Worm (Caenorhabditis elegans) whole organism, L4 larva: Measurements from ENCODE around the gene cwf-19L2.

Source experiments
- F26F4.8 ChIP-seq: fragments of 200-800 bp; sonication (Bioruptor generic); conservative IDR thresholded peaks from 2 replicates; pipeline ENCODE4 v1.3.6; 2022; ENCODE audit warnings: missing genetic modification characterization, missing compliant biosample characterization
- F37D6.2 ChIP-seq: sonication (generic microtip); optimal IDR thresholded peaks from 2 replicates; lab custom pipeline; 2016; ENCODE audit warnings: mild to moderate bottlenecking, missing genetic modification characterization, missing compliant biosample characterization
- R02D3.7 ChIP-seq: fragments of 150-350 bp; sonication (generic microtip); optimal IDR thresholded peaks from 3 replicates; lab custom pipeline; 2014; ENCODE audit warnings: missing biosample characterization, missing genetic modification characterization
- T20F7.1 ChIP-seq: fragments of 200-800 bp; sonication (Bioruptor generic); optimal IDR thresholded peaks from 2 replicates; lab custom pipeline; 2018; ENCODE audit warnings: mild to moderate bottlenecking, missing genetic modification characterization, missing compliant biosample characterization
- aha-1 ChIP-seq: fragments of 150-350 bp; peaks from one replicate; lab custom pipeline; 2014; ENCODE audit warnings: missing biosample characterization, missing genetic modification characterization
- ama-1 ChIP-seq: fragments of 150-350 bp; optimal IDR thresholded peaks from 2 replicates; lab custom pipeline; 2014; ENCODE audit warnings: inconsistent platforms, mixed read lengths
- arid-1 ChIP-seq: fragments of 200-800 bp; sonication (Bioruptor generic); conservative IDR thresholded peaks from 2 replicates; pipeline ENCODE4 v1.3.6; 2022; ENCODE audit warnings: missing genetic modification reagents, missing genetic modification characterization, missing compliant biosample characterization
- attf-4 ChIP-seq: sonication (generic microtip); optimal IDR thresholded peaks from 3 replicates; lab custom pipeline; 2017; ENCODE audit warnings: missing biosample characterization, missing genetic modification characterization
- ceh-20 ChIP-seq: fragments of 200-800 bp; sonication (Bioruptor generic); IDR thresholded peaks from 2 replicates; pipeline ENCODE4 v1.3.6; 2022; ENCODE audit warnings: missing genetic modification reagents, missing genetic modification characterization, missing compliant biosample characterization
- ceh-28 ChIP-seq: fragments of 150-350 bp; optimal IDR thresholded peaks from 2 replicates; lab custom pipeline; 2014; ENCODE audit warnings: missing biosample characterization, missing genetic modification reagents, missing genetic modification characterization
- ceh-82 ChIP-seq: sonication (generic microtip); optimal IDR thresholded peaks from 2 replicates; lab custom pipeline; 2017; ENCODE audit warnings: missing biosample characterization, missing genetic modification characterization
- cey-2 ChIP-seq: sonication (generic microtip); optimal IDR thresholded peaks from 3 replicates; lab custom pipeline; 2017; ENCODE audit warnings: missing genetic modification characterization, mild to moderate bottlenecking, missing compliant biosample characterization, antibody characterized with exemption, borderline replicate concordance; ENCODE audit not compliant: insufficient read depth
- daf-16 ChIP-seq, 3 experiments: sonication (generic microtip); optimal IDR thresholded peaks; 2 replicates each; lab custom pipeline; 2016 to 2017; ENCODE audit warnings: missing genetic modification characterization in 3 of 3, missing genetic modification reagents in 3 of 3, mild to moderate bottlenecking in 2 of 3, missing compliant biosample characterization in 2 of 3, missing biosample characterization in 1 of 3, moderate library complexity in 1 of 3
- daf-8 ChIP-seq: fragments of 200-800 bp; sonication (Bioruptor generic); IDR thresholded peaks from 2 replicates; pipeline ENCODE4 v1.3.6; 2022; ENCODE audit warnings: missing genetic modification characterization, missing compliant biosample characterization
- dve-1 ChIP-seq: sonication (generic microtip); optimal IDR thresholded peaks from 2 replicates; lab custom pipeline; 2017; ENCODE audit warnings: antibody characterized with exemption, mild to moderate bottlenecking, missing genetic modification characterization, missing compliant biosample characterization; ENCODE audit not compliant: insufficient read depth
- fkh-10 ChIP-seq: fragments of 150-350 bp; optimal IDR thresholded peaks from 2 replicates; lab custom pipeline; 2014; ENCODE audit warnings: missing biosample characterization, missing genetic modification reagents, missing genetic modification characterization
- gei-8 ChIP-seq: fragments of 200-800 bp; sonication (Bioruptor generic); optimal IDR thresholded peaks from 2 replicates; lab custom pipeline; 2018; ENCODE audit warnings: mild to moderate bottlenecking, missing genetic modification characterization, missing compliant biosample characterization
- hlh-11 ChIP-seq: fragments of 200-800 bp; sonication (Bioruptor generic); optimal IDR thresholded peaks from 2 replicates; lab custom pipeline; 2018; ENCODE audit warnings: mild to moderate bottlenecking, missing genetic modification characterization, missing compliant biosample characterization
- hlh-30 ChIP-seq: sonication (generic microtip); optimal IDR thresholded peaks from 2 replicates; lab custom pipeline; 2017; ENCODE audit warnings: antibody characterized with exemption, mild to moderate bottlenecking, missing genetic modification characterization, missing compliant biosample characterization; ENCODE audit not compliant: insufficient read depth
- lim-7 ChIP-seq: fragments of 200-800 bp; sonication (Bioruptor generic); IDR thresholded peaks from 2 replicates; pipeline ENCODE4 v1.3.6; 2022; ENCODE audit warnings: missing genetic modification characterization, missing compliant biosample characterization
- lin-1 ChIP-seq: fragments of 200-800 bp; sonication (Bioruptor generic); IDR thresholded peaks from 2 replicates; pipeline ENCODE4 v1.3.6; 2022; ENCODE audit warnings: missing genetic modification reagents, missing genetic modification characterization, missing compliant biosample characterization
- lin-13 ChIP-seq: fragments of 150-350 bp; optimal IDR thresholded peaks from 2 replicates; lab custom pipeline; 2014; ENCODE audit warnings: missing biosample characterization, missing genetic modification reagents, missing genetic modification characterization
- lin-38 ChIP-seq: fragments of 200-800 bp; sonication (Bioruptor generic); IDR thresholded peaks from 2 replicates; pipeline ENCODE4 v1.3.6; 2022; ENCODE audit warnings: missing genetic modification reagents, missing genetic modification characterization, missing compliant biosample characterization
- lsy-2 ChIP-seq, 2 experiments: fragments of 150-350 bp in 1 of 2; sonication (generic microtip) in 1 of 2; optimal IDR thresholded peaks; 2 replicates each; lab custom pipeline; 2014 to 2017; ENCODE audit warnings: missing biosample characterization in 2 of 2, missing genetic modification characterization in 2 of 2
- madf-5 ChIP-seq, 2 experiments: fragments of 200-800 bp; sonication (Bioruptor generic); IDR thresholded peaks; 2 replicates each; pipeline ENCODE4 v1.3.6; 2022; ENCODE audit warnings: missing compliant biosample characterization in 2 of 2, missing genetic modification characterization in 2 of 2
- mdl-1 ChIP-seq, 2 experiments: fragments of 150-350 bp in 1 of 2; sonication (generic microtip) in 1 of 2; optimal IDR thresholded peaks; 2 replicates each; lab custom pipeline; 2014 to 2017; ENCODE audit warnings: missing biosample characterization in 2 of 2, missing genetic modification characterization in 2 of 2
- mdt-29 ChIP-seq: fragments of 200-800 bp; sonication (Bioruptor generic); IDR thresholded peaks from 2 replicates; pipeline ENCODE4 v1.3.6; 2022; ENCODE audit warnings: missing genetic modification reagents, missing genetic modification characterization, missing compliant biosample characterization
- mep-1 ChIP-seq: fragments of 150-350 bp; sonication (generic microtip); optimal IDR thresholded peaks from 3 replicates; lab custom pipeline; 2014; ENCODE audit warnings: missing biosample characterization, missing genetic modification characterization
- mxl-3 ChIP-seq: fragments of 200-800 bp; sonication (Bioruptor generic); optimal IDR thresholded peaks from 2 replicates; lab custom pipeline; 2018; ENCODE audit warnings: mild to moderate bottlenecking, missing genetic modification characterization, missing compliant biosample characterization
- nhr-10 ChIP-seq: fragments of 150-350 bp; optimal IDR thresholded peaks from 2 replicates; lab custom pipeline; 2014; ENCODE audit warnings: missing biosample characterization, missing genetic modification characterization
- nhr-11 ChIP-seq: fragments of 150-350 bp; optimal IDR thresholded peaks from 2 replicates; lab custom pipeline; 2014; ENCODE audit warnings: missing biosample characterization, missing genetic modification characterization
- nhr-42 ChIP-seq: fragments of 200-800 bp; sonication (Bioruptor generic); IDR thresholded peaks from 2 replicates; pipeline ENCODE4 v1.3.6; 2022; ENCODE audit warnings: missing genetic modification characterization, missing compliant biosample characterization
- nhr-48 ChIP-seq: sonication (generic microtip); optimal IDR thresholded peaks from 2 replicates; lab custom pipeline; 2016; ENCODE audit warnings: mild to moderate bottlenecking, missing genetic modification characterization, missing compliant biosample characterization
- nhr-6 ChIP-seq: fragments of 150-350 bp; optimal IDR thresholded peaks from 2 replicates; lab custom pipeline; 2014; ENCODE audit warnings: missing biosample characterization, missing genetic modification characterization
- nhr-76 ChIP-seq: fragments of 150-350 bp; optimal IDR thresholded peaks from 2 replicates; lab custom pipeline; 2014; ENCODE audit warnings: missing biosample characterization, missing genetic modification characterization
- pha-4 ChIP-seq, 2 experiments: fragments of 150-350 bp in 1 of 2; fragments of 200-800 bp in 1 of 2; sonication (Bioruptor generic) in 1 of 2; IDR thresholded peaks in 1 of 2; optimal IDR thresholded peaks in 1 of 2; 2 replicates each; pipeline versions ENCODE4 v1.3.6 to Lab custom; 2014 to 2022; ENCODE audit warnings: missing genetic modification characterization in 2 of 2, missing genetic modification reagents in 2 of 2, missing biosample characterization in 1 of 2, missing compliant biosample characterization in 1 of 2
- pqm-1 ChIP-seq: sonication (generic microtip); optimal IDR thresholded peaks from 2 replicates; lab custom pipeline; 2017; ENCODE audit warnings: missing biosample characterization, missing genetic modification characterization
- saeg-2 ChIP-seq: fragments of 200-800 bp; sonication (Bioruptor generic); IDR thresholded peaks from 2 replicates; pipeline ENCODE4 v1.3.6; 2022; ENCODE audit warnings: missing genetic modification reagents, missing genetic modification characterization, missing compliant biosample characterization
- unc-39 ChIP-seq: sonication (generic microtip); optimal IDR thresholded peaks from 2 replicates; lab custom pipeline; 2017; ENCODE audit warnings: missing biosample characterization, missing genetic modification characterization
- unc-62 ChIP-seq, 3 experiments: fragments of 150-350 bp in 1 of 3; sonication (generic microtip); optimal IDR thresholded peaks in 2 of 3; peaks in 1 of 3; 1 replicate in 1 of 3; 2 replicates in 2 of 3; lab custom pipeline; 2014 to 2017; ENCODE audit warnings: missing biosample characterization in 3 of 3, missing genetic modification characterization in 3 of 3, missing genetic modification reagents in 3 of 3, missing genotype in 1 of 3
- vab-7 ChIP-seq: fragments of 200-800 bp; sonication (Bioruptor generic); IDR thresholded peaks from 2 replicates; pipeline ENCODE4 v1.3.6; 2022; ENCODE audit warnings: missing genetic modification reagents, missing genetic modification characterization, missing compliant biosample characterization
- zfp-3 ChIP-seq: fragments of 200-800 bp; sonication (Bioruptor generic); conservative IDR thresholded peaks from 2 replicates; pipeline ENCODE4 v1.3.6; 2022; ENCODE audit warnings: missing genetic modification reagents, missing genetic modification characterization, missing compliant biosample characterization
- ztf-11 ChIP-seq: fragments of 150-350 bp; optimal IDR thresholded peaks from 2 replicates; lab custom pipeline; 2014; ENCODE audit warnings: missing biosample characterization, missing genetic modification characterization

Gene cwf-19L2

DNA sequence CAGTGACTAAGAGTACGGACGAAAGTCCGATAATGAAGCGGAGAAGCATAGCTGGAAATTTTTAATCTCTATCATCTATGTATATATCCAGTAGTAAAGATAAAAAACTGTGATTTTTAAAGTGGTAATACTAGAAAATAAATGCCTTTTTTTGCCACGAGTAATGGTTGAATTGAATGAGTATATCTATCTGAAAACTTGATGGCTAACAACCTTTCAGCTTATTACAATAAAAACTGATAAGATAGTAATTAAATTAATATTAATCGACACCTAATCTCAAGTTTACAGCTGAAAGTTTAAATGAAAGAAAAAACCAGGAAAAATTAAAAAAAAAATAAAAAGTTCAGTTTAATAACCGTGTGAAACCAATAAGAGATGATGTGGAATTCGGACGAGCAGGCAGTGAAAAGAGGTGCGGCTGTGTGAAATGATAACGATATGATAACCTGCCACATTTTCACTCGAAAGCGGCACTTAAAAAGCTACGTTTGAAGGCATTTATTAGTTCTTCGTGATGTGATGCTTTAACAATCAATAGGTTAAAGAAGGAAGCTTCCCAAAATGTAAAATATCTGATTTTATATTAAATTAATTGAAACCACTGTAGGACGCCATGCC, 21.6 kb downstream of the cwf-19L2 start, which contains the start of gene nspg-6 (continued):
- no peak for TF ChIP-seq lin-1
- TF ChIP-seq lin-13 (GFP tag; lab: Kevin White, UChicago): no peak
- no peak for TF ChIP-seq lin-38 (GFP tag; lab: Robert Waterston, UW)
- no peak for TF ChIP-seq nhr-6 (tag; lab: Kevin White, UChicago)

- TF ChIP-seq mdl-1 (tag; optimal IDR thresholded peaks at IDR 0.05; lab: Kevin White, UChicago) (no peak), unc-39 (tag; lab: Kevin White, UChicago) (no peak), hlh-11 (tag; lab: Kevin White, UChicago) (peak; percentile 20), daf-16 (GFP tag; optimal IDR thresholded peaks at IDR 0.05; lab: Kevin White, UChicago) (no peak), daf-16 (tag; optimal IDR thresholded peaks at IDR 0.05; lab: Kevin White, UChicago) (peak; percentile 45), saeg-2 (GFP tag; lab: Robert Waterston, UW) (no peak), lim-7 (GFP tag; lab: Robert Waterston, UW) (no peak), mxl-3 (GFP tag; lab: Kevin White, UChicago) (no peak), lsy-2 (tag; optimal IDR thresholded peaks at IDR 0.05; lab: Kevin White, UChicago) (peak in 1 of 2 experiments; percentile 15), fkh-10 (no peak), nhr-42 (no peak), gei-8 (GFP tag; lab: Kevin White, UChicago) (no peak), nhr-48 (tag; lab: Kevin White, UChicago) (no peak), vab-7 (GFP tag; lab: Robert Waterston, UW) (no peak), arid-1 (no peak), hlh-30 (peak; percentile 23), unc-62 (GFP tag; optimal IDR thresholded peaks at IDR 0.05 in 1 of 2; lab: Kevin White, UChicago) (peak in 1 of 2 experiments; percentile 53), unc-62 (tag; optimal IDR thresholded peaks at IDR 0.05; lab: Kevin White, UChicago) (no peak), F26F4.8 (GFP tag; lab: Robert Waterston, UW) (no peak), dve-1 (tag; lab: Kevin White, UChicago) (peak; percentile 42), nhr-76 (no peak), pqm-1 (tag; lab: Kevin White, UChicago) (peak; percentile 69), pha-4 (GFP tag; IDR thresholded peaks at IDR 0.05; lab: Robert Waterston, UW) (no peak), pha-4 (tag; optimal IDR thresholded peaks at IDR 0.05; lab: Kevin White, UChicago) (peak; percentile 77), ceh-28 (tag; lab: Kevin White, UChicago) (no peak), lin-38 (GFP tag; lab: Robert Waterston, UW) (no peak), ceh-20 (no peak)
Measured at ce11 chrIII:7317354-7317753, 23.9 kb downstream of the cwf-19L2 start.

DNA sequence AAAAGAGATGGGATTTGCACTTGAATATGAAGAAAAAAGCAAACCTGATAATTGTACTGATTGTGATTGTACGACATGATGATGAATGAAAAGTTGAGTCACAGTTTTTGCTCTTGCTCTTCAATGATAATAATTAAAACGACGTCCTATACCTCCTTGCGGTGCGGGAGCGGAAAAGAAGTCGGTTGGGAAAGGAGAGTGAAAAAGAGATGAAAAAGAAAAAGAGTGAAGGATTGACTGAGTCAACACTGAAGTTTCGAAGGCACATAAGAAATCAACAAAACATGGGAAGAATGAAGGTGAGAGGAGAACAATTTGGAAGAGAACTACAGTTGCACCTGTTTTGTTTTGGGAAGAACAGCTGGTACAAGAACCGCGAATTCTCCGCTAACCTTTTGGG, 26.0 kb downstream of the cwf-19L2 start, which contains the start of gene F56C9.8:
Gene F56C9.8, minus strand, starts transcription at position 120 of the 400 bp plus-strand sequence.
- no peak for TF ChIP-seq ceh-28 (tag; lab: Kevin White, UChicago)
- TF ChIP-seq daf-16 (GFP tag; optimal IDR thresholded peaks at IDR 0.05; lab: Kevin White, UChicago): no peak
- peak; percentile 56 for TF ChIP-seq daf-16 (tag; optimal IDR thresholded peaks at IDR 0.05; lab: Kevin White, UChicago)
- no peak for TF ChIP-seq ama-1 (lab: Kevin White, UChicago)
- peak; percentile 8 for TF ChIP-seq hlh-11 (tag; lab: Kevin White, UChicago)
- TF ChIP-seq aha-1 (tag; lab: Kevin White, UChicago): no peak
- TF ChIP-seq attf-4: no peak
- TF ChIP-seq pqm-1 (tag; lab: Kevin White, UChicago): peak; percentile 26

DNA sequence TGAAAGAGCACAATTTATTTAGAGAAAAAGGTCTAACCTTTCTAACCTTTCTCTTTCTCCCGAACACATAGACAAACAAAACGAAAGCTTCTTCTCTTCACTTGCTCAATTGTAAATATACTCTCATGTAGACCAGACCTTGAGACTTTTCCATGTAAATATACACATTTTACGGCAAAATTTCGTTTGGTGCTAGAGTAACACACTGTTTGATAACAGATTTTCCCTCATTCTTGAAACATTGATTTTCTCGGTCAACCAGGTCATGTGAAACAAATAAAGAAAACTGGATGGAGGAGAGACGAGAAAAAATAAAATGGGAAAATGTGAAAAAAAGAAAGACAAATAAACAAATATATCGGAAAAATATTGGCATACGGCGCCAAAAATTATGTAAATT, 28.6 kb downstream of the cwf-19L2 start:
- TF ChIP-seq dve-1 (tag; lab: Kevin White, UChicago) (peak; percentile 58), mdl-1 (tag; optimal IDR thresholded peaks at IDR 0.05; lab: Kevin White, UChicago) (no peak), nhr-11 (tag; lab: Kevin White, UChicago) (no peak), zfp-3 (GFP tag; lab: Robert Waterston, UW) (no peak), F37D6.2 (tag; lab: Kevin White, UChicago) (no peak), ceh-82 (tag; lab: Kevin White, UChicago) (no peak), aha-1 (tag; lab: Kevin White, UChicago) (peak; percentile 57), madf-5 (GFP tag; IDR thresholded peaks at IDR 0.05; lab: Robert Waterston, UW) (no peak), T20F7.1 (no peak), daf-16 (GFP tag; optimal IDR thresholded peaks at IDR 0.05; lab: Kevin White, UChicago) (no peak), daf-16 (tag; optimal IDR thresholded peaks at IDR 0.05; lab: Kevin White, UChicago) (peak; percentile 73), ztf-11 (no peak), cey-2 (no peak), mdt-29 (no peak), R02D3.7 (no peak), lin-38 (GFP tag; lab: Robert Waterston, UW) (no peak), nhr-10 (tag; lab: Kevin White, UChicago) (no peak), daf-8 (GFP tag; lab: Robert Waterston, UW) (no peak), hlh-30 (peak; percentile 66), mep-1 (tag; lab: Kevin White, UChicago) (no peak)
